Worm (Caenorhabditis elegans) whole organism, young adult: ENCODE measurements around the gene Y50E8A.1.
A peak's percentile ranks its signal among the peaks of the same experiment; 100 is the strongest.

Source experiments
- B0019.2 ChIP-seq: fragments of 200-800 bp; sonication (Bioruptor generic); conservative IDR thresholded peaks from 2 replicates; pipeline ENCODE4 v1.3.6; 2022; ENCODE audit warnings: missing genetic modification reagents, missing genetic modification characterization, missing compliant biosample characterization
- B0261.1 ChIP-seq: sonication (generic microtip); optimal IDR thresholded peaks from 2 replicates; lab custom pipeline; 2016; ENCODE audit warnings: mild to moderate bottlenecking, missing genetic modification characterization, moderate library complexity, missing compliant biosample characterization
- C17E4.6 ChIP-seq: fragments of 200-800 bp; sonication (Bioruptor generic); IDR thresholded peaks from 2 replicates; pipeline ENCODE4 v1.3.6; 2022; ENCODE audit warnings: missing genetic modification reagents, missing genetic modification characterization, missing compliant biosample characterization
- D2030.7 ChIP-seq: fragments of 200-800 bp; sonication (Bioruptor generic); IDR thresholded peaks from 2 replicates; pipeline ENCODE4 v1.3.6; 2022; ENCODE audit warnings: missing genetic modification reagents, missing genetic modification characterization, missing compliant biosample characterization
- F33H1.4 ChIP-seq: fragments of 200-800 bp; sonication (Bioruptor generic); IDR thresholded peaks from 2 replicates; pipeline ENCODE4 v1.3.6; 2022; ENCODE audit warnings: missing genetic modification reagents, missing genetic modification characterization, missing compliant biosample characterization
- F37B4.10 ChIP-seq: fragments of 200-800 bp; sonication (Bioruptor generic); IDR thresholded peaks from 2 replicates; pipeline ENCODE4 v1.3.6; 2022; ENCODE audit warnings: missing genetic modification characterization, missing compliant biosample characterization
- F57C9.4 ChIP-seq: sonication (generic microtip); optimal IDR thresholded peaks from 2 replicates; lab custom pipeline; 2017; ENCODE audit warnings: mild to moderate bottlenecking, missing genetic modification characterization, missing compliant biosample characterization
- T26A5.8 ChIP-seq: sonication (generic microtip); optimal IDR thresholded peaks from 2 replicates; lab custom pipeline; 2016; ENCODE audit warnings: missing genetic modification characterization, missing compliant biosample characterization
- ZK185.1 ChIP-seq: sonication (generic microtip); optimal IDR thresholded peaks from 2 replicates; lab custom pipeline; 2016; ENCODE audit warnings: mild to moderate bottlenecking, missing genetic modification characterization, missing compliant biosample characterization; ENCODE audit not compliant: poor library complexity, severe bottlenecking
- akir-1 ChIP-seq: fragments of 200-800 bp; sonication (Bioruptor generic); optimal IDR thresholded peaks from 2 replicates; lab custom pipeline; 2018; ENCODE audit warnings: mild to moderate bottlenecking, missing genetic modification characterization, moderate library complexity, missing compliant biosample characterization
- ama-1 ChIP-seq, 3 experiments: fragments of 150-350 bp in 1 of 3; sonication (generic microtip) in 2 of 3; optimal IDR thresholded peaks; 2 replicates each; lab custom pipeline; 2014 to 2018; ENCODE audit warnings: missing biosample characterization in 2 of 3, missing genetic modification characterization in 2 of 3, missing genetic modification reagents in 2 of 3
- aptf-2 ChIP-seq: fragments of 200-800 bp; sonication (Bioruptor generic); conservative IDR thresholded peaks from 2 replicates; pipeline ENCODE4 v1.3.6; 2022; ENCODE audit warnings: missing genetic modification reagents, missing genetic modification characterization, missing compliant biosample characterization
- atf-7 ChIP-seq: sonication (generic microtip); optimal IDR thresholded peaks from 2 replicates; lab custom pipeline; 2017; ENCODE audit warnings: mild to moderate bottlenecking, missing genetic modification characterization, missing compliant biosample characterization
- ceh-100 ChIP-seq: fragments of 200-800 bp; sonication (Bioruptor generic); IDR thresholded peaks from 2 replicates; pipeline ENCODE4 v1.3.6; 2022; ENCODE audit warnings: missing genetic modification reagents, missing genetic modification characterization, missing compliant biosample characterization
- ceh-58 ChIP-seq: fragments of 200-800 bp; sonication (Bioruptor generic); IDR thresholded peaks from 2 replicates; pipeline ENCODE4 v1.3.6; 2022; ENCODE audit warnings: missing genetic modification characterization, missing compliant biosample characterization
- ceh-91 ChIP-seq: fragments of 200-800 bp; sonication (Bioruptor generic); IDR thresholded peaks from 2 replicates; pipeline ENCODE4 v1.3.6; 2022; ENCODE audit warnings: missing genetic modification reagents, missing genetic modification characterization, missing compliant biosample characterization
- dpff-1 ChIP-seq: sonication (generic microtip); optimal IDR thresholded peaks from 2 replicates; lab custom pipeline; 2017; ENCODE audit warnings: mild to moderate bottlenecking, missing genetic modification characterization, missing compliant biosample characterization
- efl-1 ChIP-seq: fragments of 150-350 bp; optimal IDR thresholded peaks from 2 replicates; lab custom pipeline; 2014; ENCODE audit warnings: missing biosample characterization, missing genetic modification reagents, missing genetic modification characterization
- fkh-3 ChIP-seq: sonication (generic microtip); optimal IDR thresholded peaks from 2 replicates; lab custom pipeline; 2016; ENCODE audit warnings: mild to moderate bottlenecking, missing genetic modification characterization, missing compliant biosample characterization
- gei-17 ChIP-seq: fragments of 200-800 bp; sonication (Bioruptor generic); optimal IDR thresholded peaks from 2 replicates; lab custom pipeline; 2018; ENCODE audit warnings: mild to moderate bottlenecking, missing genetic modification characterization, missing compliant biosample characterization
- him-1 ChIP-seq: sonication (generic microtip); optimal IDR thresholded peaks from 2 replicates; lab custom pipeline; 2016; ENCODE audit warnings: missing genotype, missing genetic modification reagents, missing genetic modification characterization, missing compliant biosample characterization
- hlh-26 ChIP-seq: fragments of 200-800 bp; sonication (Bioruptor generic); conservative IDR thresholded peaks from 2 replicates; pipeline ENCODE4 v1.3.6; 2022; ENCODE audit warnings: missing genetic modification reagents, missing genetic modification characterization, missing compliant biosample characterization
- hrde-1 ChIP-seq: sonication (generic microtip); optimal IDR thresholded peaks from 2 replicates; lab custom pipeline; 2016; ENCODE audit warnings: missing genetic modification characterization, mild to moderate bottlenecking, missing compliant biosample characterization, moderate library complexity, missing genotype, missing genetic modification reagents, borderline replicate concordance
- hsf-1 ChIP-seq: fragments of 200-800 bp; sonication (Bioruptor generic); IDR thresholded peaks from 2 replicates; pipeline ENCODE4 v1.3.6; 2022; ENCODE audit warnings: missing genetic modification reagents, missing genetic modification characterization, missing compliant biosample characterization
- let-526 ChIP-seq: fragments of 200-800 bp; sonication (Bioruptor generic); IDR thresholded peaks from 2 replicates; pipeline ENCODE4 v1.3.6; 2022; ENCODE audit warnings: missing genetic modification reagents, missing genetic modification characterization, missing compliant biosample characterization
- let-607 ChIP-seq, 2 experiments: fragments of 200-800 bp in 1 of 2; sonication (Bioruptor generic) in 1 of 2; sonication (generic microtip) in 1 of 2; optimal IDR thresholded peaks; 2 replicates each; lab custom pipeline; 2016 to 2018; ENCODE audit warnings: mild to moderate bottlenecking in 2 of 2, missing compliant biosample characterization in 2 of 2, missing genetic modification characterization in 2 of 2, moderate library complexity in 2 of 2, missing genotype in 1 of 2
- lin-35 ChIP-seq, 3 experiments: fragments of 150-350 bp in 2 of 3; sonication (generic microtip) in 1 of 3; optimal IDR thresholded peaks; 2 replicates each; lab custom pipeline; 2014 to 2018; ENCODE audit warnings: missing biosample characterization in 3 of 3, missing genetic modification characterization in 3 of 3, missing genetic modification reagents in 3 of 3
- lin-54 ChIP-seq: fragments of 200-800 bp; sonication (Bioruptor generic); optimal IDR thresholded peaks from 2 replicates; lab custom pipeline; 2018; ENCODE audit warnings: mild to moderate bottlenecking, missing genetic modification characterization, missing compliant biosample characterization
- lsl-1 ChIP-seq: fragments of 200-800 bp; sonication (Bioruptor generic); optimal IDR thresholded peaks from 2 replicates; lab custom pipeline; 2018; ENCODE audit warnings: mild to moderate bottlenecking, missing genetic modification characterization, moderate library complexity, missing compliant biosample characterization
- lsy-27 ChIP-seq: sonication (generic microtip); optimal IDR thresholded peaks from 2 replicates; lab custom pipeline; 2017; ENCODE audit warnings: missing genetic modification characterization, mild to moderate bottlenecking, missing compliant biosample characterization, antibody characterized with exemption, missing genotype, borderline replicate concordance; ENCODE audit not compliant: insufficient read depth
- madf-3 ChIP-seq: fragments of 200-800 bp; sonication (Bioruptor generic); IDR thresholded peaks from 2 replicates; pipeline ENCODE4 v1.3.6; 2022; ENCODE audit warnings: missing genetic modification reagents, missing genetic modification characterization, missing compliant biosample characterization
- mel-28 ChIP-seq: sonication (generic microtip); optimal IDR thresholded peaks from 2 replicates; lab custom pipeline; 2016; ENCODE audit warnings: borderline replicate concordance, mild to moderate bottlenecking, missing genetic modification characterization, missing compliant biosample characterization
- mxl-1 ChIP-seq: sonication (generic microtip); optimal IDR thresholded peaks from 2 replicates; lab custom pipeline; 2016; ENCODE audit warnings: missing genetic modification characterization, missing compliant biosample characterization
- nhr-120 ChIP-seq: fragments of 200-800 bp; sonication (Bioruptor generic); IDR thresholded peaks from 2 replicates; pipeline ENCODE4 v1.3.6; 2022; ENCODE audit warnings: missing genetic modification characterization, missing compliant biosample characterization
- nhr-179 ChIP-seq: sonication (generic microtip); optimal IDR thresholded peaks from 2 replicates; lab custom pipeline; 2016; ENCODE audit warnings: mild to moderate bottlenecking, missing genetic modification characterization, missing compliant biosample characterization
- pbrm-1 ChIP-seq: fragments of 200-800 bp; sonication (Bioruptor generic); IDR thresholded peaks from 2 replicates; pipeline ENCODE4 v1.3.6; 2022; ENCODE audit warnings: missing genetic modification reagents, missing genetic modification characterization, missing compliant biosample characterization
- rcor-1 ChIP-seq: fragments of 200-800 bp; sonication (Bioruptor generic); IDR thresholded peaks from 2 replicates; pipeline ENCODE4 v1.3.6; 2022; ENCODE audit warnings: missing genetic modification reagents, missing genetic modification characterization, missing compliant biosample characterization
- rpc-1 ChIP-seq, 2 experiments: fragments of 150-350 bp in 1 of 2; sonication (generic microtip) in 1 of 2; optimal IDR thresholded peaks; 2 replicates each; lab custom pipeline; 2014 to 2018; ENCODE audit warnings: missing biosample characterization in 1 of 2, missing genetic modification characterization in 1 of 2, missing genetic modification reagents in 1 of 2, missing genotype in 1 of 2
- sdz-38 ChIP-seq: sonication (generic microtip); optimal IDR thresholded peaks from 2 replicates; lab custom pipeline; 2016; ENCODE audit warnings: missing genotype, missing genetic modification characterization, missing compliant biosample characterization
- snpc-1.1 ChIP-seq: sonication (generic microtip); optimal IDR thresholded peaks from 2 replicates; lab custom pipeline; 2017; ENCODE audit warnings: missing genetic modification characterization, mild to moderate bottlenecking, missing compliant biosample characterization, antibody characterized with exemption, moderate library complexity, missing genotype, missing genetic modification reagents; ENCODE audit not compliant: insufficient read depth
- snpc-3.4 ChIP-seq: sonication (generic microtip); optimal IDR thresholded peaks from 2 replicates; lab custom pipeline; 2017; ENCODE audit warnings: missing genetic modification characterization, mild to moderate bottlenecking, missing compliant biosample characterization, antibody characterized with exemption, moderate library complexity, missing genotype, missing genetic modification reagents
- somi-1 ChIP-seq: fragments of 200-800 bp; sonication (Bioruptor generic); optimal IDR thresholded peaks from 2 replicates; lab custom pipeline; 2018; ENCODE audit warnings: mild to moderate bottlenecking, missing genetic modification characterization, missing compliant biosample characterization
- unc-62 ChIP-seq: fragments of 150-350 bp; optimal IDR thresholded peaks from 2 replicates; lab custom pipeline; 2014; ENCODE audit warnings: missing biosample characterization, missing genetic modification reagents, missing genetic modification characterization
- zfh-2 ChIP-seq: fragments of 200-800 bp; sonication (Bioruptor generic); conservative IDR thresholded peaks from 2 replicates; pipeline ENCODE4 v1.3.6; 2022; ENCODE audit warnings: missing genetic modification reagents, missing genetic modification characterization, missing compliant biosample characterization
- ztf-25 ChIP-seq: fragments of 200-800 bp; sonication (Bioruptor generic); IDR thresholded peaks from 2 replicates; pipeline ENCODE4 v1.3.6; 2022; ENCODE audit warnings: missing genetic modification reagents, missing genetic modification characterization, missing compliant biosample characterization
- ztf-3 ChIP-seq: fragments of 200-800 bp; sonication (Bioruptor generic); optimal IDR thresholded peaks from 2 replicates; lab custom pipeline; 2018; ENCODE audit warnings: mild to moderate bottlenecking, missing genetic modification characterization, missing compliant biosample characterization

Y50E8A.1 gene

DNA sequence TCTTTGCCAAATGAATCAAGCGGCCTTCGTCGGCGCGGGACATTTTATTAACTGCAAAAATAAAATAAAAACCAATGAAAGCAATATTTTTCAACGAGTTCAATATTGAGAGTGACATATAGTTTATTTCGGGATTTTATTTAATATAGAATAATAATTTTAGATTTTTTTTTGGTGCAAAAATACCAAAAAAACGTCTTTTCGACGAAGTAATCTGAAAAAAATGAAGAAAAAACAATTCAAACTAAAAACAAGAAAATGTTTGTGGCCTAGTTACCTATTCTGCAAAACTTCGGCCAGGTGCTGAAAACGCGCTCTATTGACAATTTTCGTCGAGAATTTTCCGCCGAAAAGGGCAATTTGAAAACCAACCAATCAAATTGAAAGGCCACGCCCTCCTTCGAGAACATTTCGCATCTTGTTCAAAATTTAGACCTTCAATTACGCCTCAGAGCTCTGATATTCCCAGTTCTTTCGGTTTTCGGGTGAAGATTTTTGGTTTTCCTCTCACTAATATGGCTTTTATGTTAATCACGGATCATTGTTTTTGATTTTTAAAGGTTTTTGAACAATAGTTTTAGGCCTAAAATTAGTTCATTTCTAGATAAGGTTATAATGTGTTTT lies 41.1 kb upstream of the Y50E8A.1 start, which contains the start of gene C47E8.4:
TSS of gene C47E8.4 (minus strand) at position 51 of the 624 bp plus-strand sequence.
- TF ChIP-seq pbrm-1 (peak; percentile 96), hrde-1 (tag; lab: Kevin White, UChicago) (peak; percentile 90), aptf-2 (GFP tag; lab: Robert Waterston, UW) (peak; percentile 68), B0019.2 (GFP tag; lab: Robert Waterston, UW) (peak; percentile 92), fkh-3 (tag; lab: Kevin White, UChicago) (no peak), him-1 (tag; lab: Kevin White, UChicago) (peak; percentile 81), ama-1 (optimal IDR thresholded peaks at IDR 0.05; lab: Kevin White, UChicago) (peak; percentile 53), ama-1 (GFP tag; optimal IDR thresholded peaks at IDR 0.05; lab: Kevin White, UChicago) (no peak), rcor-1 (GFP tag; lab: Robert Waterston, UW) (peak; percentile 97), gei-17 (GFP tag; lab: Kevin White, UChicago) (peak; percentile 69), lsl-1 (GFP tag; lab: Kevin White, UChicago) (peak; percentile 76), zfh-2 (GFP tag; lab: Robert Waterston, UW) (no peak), D2030.7 (peak; percentile 93), ZK185.1 (tag; lab: Kevin White, UChicago) (peak; percentile 97), hlh-26 (GFP tag; lab: Robert Waterston, UW) (no peak), mxl-1 (tag; lab: Kevin White, UChicago) (no peak), somi-1 (GFP tag; lab: Kevin White, UChicago) (peak; percentile 90), snpc-3.4 (tag; lab: Kevin White, UChicago) (peak; percentile 95), akir-1 (GFP tag; lab: Kevin White, UChicago) (peak; percentile 84), let-526 (peak; percentile 96), C17E4.6 (GFP tag; lab: Robert Waterston, UW) (peak; percentile 89), ztf-3 (GFP tag; lab: Kevin White, UChicago) (peak; percentile 85), snpc-1.1 (peak; percentile 32), ceh-91 (peak; percentile 93), hsf-1 (peak; percentile 100), sdz-38 (no peak), ceh-100 (GFP tag; lab: Robert Waterston, UW) (peak; percentile 86), atf-7 (tag; lab: Kevin White, UChicago) (peak; percentile 94), lsy-27 (tag; lab: Kevin White, UChicago) (no peak), ceh-58 (GFP tag; lab: Robert Waterston, UW) (0 out of 2 replicates have a peak, but pooled peaks have one; percentile 79), nhr-120 (0 out of 2 replicates have a peak, but pooled peaks have one; percentile 79), T26A5.8 (tag; lab: Kevin White, UChicago) (no peak), mel-28 (tag; lab: Kevin White, UChicago) (peak; percentile 65), unc-62 (GFP tag; lab: Kevin White, UChicago) (peak; percentile 34), F33H1.4 (GFP tag; lab: Robert Waterston, UW) (peak; percentile 82), B0261.1 (peak; percentile 41), F37B4.10 (GFP tag; lab: Robert Waterston, UW) (0 out of 2 replicates have a peak, but pooled peaks have one; percentile 33), rpc-1 (optimal IDR thresholded peaks at IDR 0.05; lab: Kevin White, UChicago) (peak; percentile 56), rpc-1 (tag; optimal IDR thresholded peaks at IDR 0.05; lab: Kevin White, UChicago) (peak; percentile 0), nhr-179 (tag; lab: Kevin White, UChicago) (no peak), ztf-25 (0 out of 2 replicates have a peak, but pooled peaks have one; percentile 80), lin-54 (peak; percentile 98), madf-3 (peak; percentile 95), efl-1 (GFP tag; lab: Kevin White, UChicago) (peak; percentile 66), lin-35 (GFP tag; optimal IDR thresholded peaks at IDR 0.05; lab: Kevin White, UChicago) (peak in 2 of 3 experiments; percentile 84 to 94), let-607 (tag; optimal IDR thresholded peaks at IDR 0.05; lab: Kevin White, UChicago) (peak; percentile 31 to 92), dpff-1 (tag; lab: Kevin White, UChicago) (peak; percentile 46), F57C9.4 (peak; percentile 57)
